Worm (Caenorhabditis elegans): Measurements from ENCODE around the gene ZK632.9.

Gene ZK632.9

ce11 chrIII:9806968-9807559, 18.2 kb downstream of the ZK632.9 start, which contains the start of gene ZK632.4:
TSS of gene ZK632.4 (minus strand) at chrIII:9807454.
- TF ChIP-seq mdl-1 (tag; optimal IDR thresholded peaks at IDR 0.05) (no peak), fkh-2 (tag; optimal IDR thresholded peaks at IDR 0.05) (no peak), ceh-16 (tag; optimal IDR thresholded peaks at IDR 0.05) (no peak), nhr-23 (tag; optimal IDR thresholded peaks at IDR 0.05) (peak; percentile 53), egl-5 (tag; optimal IDR thresholded peaks at IDR 0.05) (no peak), nhr-25 (tag; optimal IDR thresholded peaks at IDR 0.05) (peak; percentile 26)

- TF ChIP-seq pqm-1 (tag; optimal IDR thresholded peaks at IDR 0.05): no peak
- no peak for TF ChIP-seq nhr-237 (tag; optimal IDR thresholded peaks at IDR 0.05)
- TF ChIP-seq nhr-12 (tag; optimal IDR thresholded peaks at IDR 0.05): no peak
- TF ChIP-seq daf-12 (tag; optimal IDR thresholded peaks at IDR 0.05): no peak
- no peak for TF ChIP-seq hmg-11 (tag; optimal IDR thresholded peaks at IDR 0.05)
- no peak for TF ChIP-seq ZK546.5 (tag; optimal IDR thresholded peaks at IDR 0.05)
- TF ChIP-seq nhr-25 (tag; optimal IDR thresholded peaks at IDR 0.05): peak; percentile 33
- TF ChIP-seq nhr-23 (tag; optimal IDR thresholded peaks at IDR 0.05): peak; percentile 36
- no peak for TF ChIP-seq ceh-82 (tag; optimal IDR thresholded peaks at IDR 0.05)
- TF ChIP-seq nfya-1 (tag; optimal IDR thresholded peaks at IDR 0.05; ENCODE audit: insufficient read depth): peak; percentile 12
- peak; percentile 62 for TF ChIP-seq ama-1 (optimal IDR thresholded peaks at IDR 0.05)
- peak; percentile 20 for TF ChIP-seq elt-2 (tag; optimal IDR thresholded peaks at IDR 0.05)
- TF ChIP-seq snpc-4 (tag; optimal IDR thresholded peaks at IDR 0.05): no peak
- no peak for TF ChIP-seq jun-1 (tag; optimal IDR thresholded peaks at IDR 0.05)
These were observed 20.1 kb downstream of the ZK632.9 start, which contains the start of gene riok-3 for ce11 chrIII:9804997-9805610. TSS of gene riok-3 (minus strand) at chrIII:9805011.

ce11 chrIII:9802045-9802444, 23.2 kb downstream of the ZK632.9 start:
- no peak for TF ChIP-seq ceh-28 (tag; optimal IDR thresholded peaks at IDR 0.05)
- peak; percentile 50 for TF ChIP-seq ama-1 (optimal IDR thresholded peaks at IDR 0.05)
- no peak for TF ChIP-seq aly-2 (tag; optimal IDR thresholded peaks at IDR 0.05)

- TF ChIP-seq elt-3 (tag; optimal IDR thresholded peaks at IDR 0.05) (no peak), nhr-23 (tag; optimal IDR thresholded peaks at IDR 0.05) (no peak), lin-15B (tag; optimal IDR thresholded peaks at IDR 0.05) (peak; percentile 10), nfya-1 (tag; optimal IDR thresholded peaks at IDR 0.05; ENCODE audit: insufficient read depth) (peak; percentile 1), mdl-1 (tag; optimal IDR thresholded peaks at IDR 0.05) (no peak)
These were observed 26.6 kb downstream of the ZK632.9 start, which contains the start of gene ZK632.2 for ce11 chrIII:9798478-9799157. TSS of gene ZK632.2 (plus strand) at chrIII:9799107.

- TF ChIP-seq ceh-28 (tag; optimal IDR thresholded peaks at IDR 0.05) (no peak), aly-2 (tag; optimal IDR thresholded peaks at IDR 0.05) (no peak), mml-1 (tag; optimal IDR thresholded peaks at IDR 0.05) (no peak), nhr-25 (tag; optimal IDR thresholded peaks at IDR 0.05) (no peak), snpc-4 (tag; optimal IDR thresholded peaks at IDR 0.05) (no peak), ztf-4 (tag; optimal IDR thresholded peaks at IDR 0.05) (no peak), egl-27 (tag; optimal IDR thresholded peaks at IDR 0.05) (no peak), nhr-23 (tag; optimal IDR thresholded peaks at IDR 0.05) (no peak), egl-5 (tag; optimal IDR thresholded peaks at IDR 0.05) (no peak), eor-1 (tag; optimal IDR thresholded peaks at IDR 0.05) (no peak), pha-4 (tag; optimal IDR thresholded peaks at IDR 0.05) (no peak), ceh-16 (tag; optimal IDR thresholded peaks at IDR 0.05) (no peak), jun-1 (tag; optimal IDR thresholded peaks at IDR 0.05) (no peak), pqm-1 (tag; optimal IDR thresholded peaks at IDR 0.05) (no peak), nhr-77 (tag; optimal IDR thresholded peaks at IDR 0.05) (no peak), nhr-28 (tag; optimal IDR thresholded peaks at IDR 0.05) (no peak), lin-39 (tag; optimal IDR thresholded peaks at IDR 0.05) (no peak), elt-3 (tag; optimal IDR thresholded peaks at IDR 0.05) (no peak)
These were observed 28.8 kb downstream of the ZK632.9 start, which contains the start of gene srxa-10 for ce11 chrIII:9796448-9796847. TSS of gene srxa-10 (minus strand) at chrIII:9796548.

Measured in whole organism, L3 larva.